Fruit fly (Drosophila melanogaster) whole organism, prepupa: Measurements from ENCODE around the gene Wdr24.
A peak's percentile ranks its signal among the peaks of the same experiment; 100 is the strongest.

Source experiments
- Blimp-1 ChIP-seq: fragments of 200-800 bp; sonication (Bioruptor generic); optimal IDR thresholded peaks from 3 replicates; lab custom pipeline; 2017; ENCODE audit warnings: missing biosample characterization, missing genetic modification characterization, mild to moderate bottlenecking, moderate library complexity, missing genetic modification reagents
- CG10631 ChIP-seq: fragments of 200-800 bp; sonication (Bioruptor generic); optimal IDR thresholded peaks from 2 replicates; lab custom pipeline; 2016; ENCODE audit warnings: missing biosample characterization, missing genetic modification characterization
- CG10669 ChIP-seq: fragments of 200-800 bp; sonication (Bioruptor generic); optimal IDR thresholded peaks from 3 replicates; lab custom pipeline; 2018; ENCODE audit warnings: missing biosample characterization, mild to moderate bottlenecking, missing genetic modification characterization, moderate library complexity
- CG11294 ChIP-seq: fragments of 200-800 bp; sonication (Bioruptor generic); IDR thresholded peaks from 2 replicates; pipeline ENCODE4 v1.3.6; 2022; ENCODE audit warnings: missing biosample characterization, missing genetic modification characterization
- CG11762 ChIP-seq: fragments of 200-800 bp; sonication (Bioruptor generic); optimal IDR thresholded peaks from 3 replicates; lab custom pipeline; 2016; ENCODE audit warnings: missing biosample characterization, missing genetic modification characterization; ENCODE audit not compliant: insufficient read depth
- CG15336 ChIP-seq: fragments of 200-800 bp; sonication (Bioruptor generic); IDR thresholded peaks from 2 replicates; pipeline ENCODE4 v1.3.6; 2022; ENCODE audit warnings: missing biosample characterization, missing genetic modification characterization
- CG16779 ChIP-seq: fragments of 200-800 bp; sonication (Bioruptor generic); optimal IDR thresholded peaks from 3 replicates; lab custom pipeline; 2017; ENCODE audit warnings: missing biosample characterization, mild to moderate bottlenecking, missing genetic modification characterization
- CG3032 ChIP-seq: fragments of 200-800 bp; optimal IDR thresholded peaks from 2 replicates; lab custom pipeline; 2019; ENCODE audit warnings: missing biosample characterization, mild to moderate bottlenecking, missing genetic modification characterization, moderate library complexity
- CG31627 ChIP-seq: fragments of 200-800 bp; sonication (Bioruptor generic); optimal IDR thresholded peaks from 3 replicates; lab custom pipeline; 2016; ENCODE audit warnings: missing biosample characterization, missing genetic modification characterization
- CG32006 ChIP-seq: fragments of 200-800 bp; sonication (Bioruptor generic); optimal IDR thresholded peaks from 3 replicates; lab custom pipeline; 2017; ENCODE audit warnings: missing biosample characterization, mild to moderate bottlenecking, missing genetic modification characterization
- CG34406 ChIP-seq: fragments of 200-800 bp; sonication (Bioruptor generic); optimal IDR thresholded peaks from 3 replicates; lab custom pipeline; 2016; ENCODE audit warnings: missing biosample characterization, missing genetic modification characterization
- CG3919 ChIP-seq: fragments of 200-800 bp; sonication (Bioruptor generic); optimal IDR thresholded peaks from 3 replicates; lab custom pipeline; 2016; ENCODE audit warnings: missing biosample characterization, missing genetic modification characterization
- CG4318 ChIP-seq: fragments of 200-800 bp; sonication (Bioruptor generic); optimal IDR thresholded peaks from 3 replicates; lab custom pipeline; 2017; ENCODE audit warnings: missing biosample characterization, mild to moderate bottlenecking, missing genetic modification characterization
- CG6163 ChIP-seq: fragments of 200-800 bp; sonication (Bioruptor generic); IDR thresholded peaks from 3 replicates; pipeline ENCODE4 v1.3.6; 2022; ENCODE audit warnings: missing biosample characterization, missing genetic modification characterization
- CG6276 ChIP-seq: fragments of 200-800 bp; sonication (Bioruptor generic); optimal IDR thresholded peaks from 2 replicates; lab custom pipeline; 2017; ENCODE audit warnings: missing biosample characterization, mild to moderate bottlenecking, missing genetic modification characterization
- CG6792 ChIP-seq: fragments of 200-800 bp; sonication (Bioruptor generic); optimal IDR thresholded peaks from 3 replicates; lab custom pipeline; 2016; ENCODE audit warnings: missing biosample characterization, missing genetic modification characterization
- CG6808 ChIP-seq: fragments of 200-800 bp; sonication (Bioruptor generic); optimal IDR thresholded peaks from 3 replicates; lab custom pipeline; 2017; ENCODE audit warnings: missing biosample characterization, missing genetic modification characterization, mild to moderate bottlenecking, moderate library complexity, missing genetic modification reagents
- CG6854 ChIP-seq: fragments of 200-800 bp; sonication (Bioruptor generic); optimal IDR thresholded peaks from 2 replicates; lab custom pipeline; 2017; ENCODE audit warnings: missing biosample characterization, mild to moderate bottlenecking, missing genetic modification characterization
- CG8119 ChIP-seq: fragments of 200-800 bp; sonication (Bioruptor generic); IDR thresholded peaks from 3 replicates; pipeline ENCODE4 v1.3.6; 2022; ENCODE audit warnings: missing biosample characterization, missing genetic modification characterization
- CG8319 ChIP-seq: fragments of 200-800 bp; sonication (Bioruptor generic); optimal IDR thresholded peaks from 3 replicates; lab custom pipeline; 2016; ENCODE audit warnings: missing biosample characterization, missing genetic modification characterization
- CG8632 ChIP-seq: fragments of 200-800 bp; sonication (Bioruptor generic); optimal IDR thresholded peaks from 3 replicates; lab custom pipeline; 2016; ENCODE audit warnings: missing biosample characterization, missing genetic modification characterization
- CG9139 ChIP-seq: fragments of 200-800 bp; sonication (Bioruptor generic); optimal IDR thresholded peaks from 3 replicates; lab custom pipeline; 2017; ENCODE audit warnings: missing biosample characterization, mild to moderate bottlenecking, missing genetic modification characterization
- Eip75B ChIP-seq: fragments of 200-800 bp; sonication (Bioruptor generic); optimal IDR thresholded peaks from 3 replicates; lab custom pipeline; 2016; ENCODE audit warnings: missing biosample characterization, missing genetic modification characterization
- Eip93F ChIP-seq: fragments of 200-800 bp; sonication (Bioruptor generic); optimal IDR thresholded peaks from 2 replicates; lab custom pipeline; 2016; ENCODE audit warnings: missing biosample characterization, mild to moderate bottlenecking, missing genetic modification characterization
- Ets21C ChIP-seq: fragments of 200-800 bp; sonication (Bioruptor generic); optimal IDR thresholded peaks from 3 replicates; lab custom pipeline; 2016; ENCODE audit warnings: missing biosample characterization, missing genetic modification characterization
- Ets96B ChIP-seq: fragments of 200-800 bp; optimal IDR thresholded peaks from 2 replicates; lab custom pipeline; 2019; ENCODE audit warnings: missing biosample characterization, mild to moderate bottlenecking, missing genetic modification characterization, moderate library complexity
- Gug ChIP-seq: fragments of 200-800 bp; sonication (Bioruptor generic); IDR thresholded peaks from 2 replicates; pipeline ENCODE4 v1.3.6; 2022; ENCODE audit warnings: missing biosample characterization, missing genetic modification characterization
- Hr38 ChIP-seq: sonication (Bioruptor generic); optimal IDR thresholded peaks from 2 replicates; lab custom pipeline; 2016; ENCODE audit warnings: missing biosample characterization, missing genetic modification characterization
- Hr39 ChIP-seq: fragments of 200-800 bp; sonication (Bioruptor generic); optimal IDR thresholded peaks from 2 replicates; lab custom pipeline; 2016; ENCODE audit warnings: missing biosample characterization, missing genetic modification characterization
- Hr4 ChIP-seq: fragments of 200-800 bp; sonication (Bioruptor generic); optimal IDR thresholded peaks from 3 replicates; lab custom pipeline; 2016; ENCODE audit warnings: missing biosample characterization, missing genetic modification characterization
- Met ChIP-seq: fragments of 200-800 bp; sonication (Bioruptor generic); optimal IDR thresholded peaks from 3 replicates; lab custom pipeline; 2016; ENCODE audit warnings: missing biosample characterization, missing genetic modification characterization
- Smox ChIP-seq: fragments of 200-800 bp; sonication (Bioruptor generic); optimal IDR thresholded peaks from 3 replicates; lab custom pipeline; 2016; ENCODE audit warnings: missing biosample characterization, missing genetic modification characterization
- Sox102F ChIP-seq: fragments of 200-800 bp; sonication (Bioruptor generic); optimal IDR thresholded peaks from 2 replicates; lab custom pipeline; 2016; ENCODE audit warnings: missing biosample characterization, mild to moderate bottlenecking, missing genetic modification characterization
- Sox14 ChIP-seq: fragments of 200-800 bp; sonication (Bioruptor generic); optimal IDR thresholded peaks from 3 replicates; lab custom pipeline; 2016; ENCODE audit warnings: missing biosample characterization, missing genetic modification characterization
- Sox15 ChIP-seq: fragments of 200-800 bp; sonication (Bioruptor generic); optimal IDR thresholded peaks from 3 replicates; lab custom pipeline; 2016; ENCODE audit warnings: missing biosample characterization, missing genetic modification characterization
- achi ChIP-seq: fragments of 200-800 bp; sonication (Bioruptor generic); optimal IDR thresholded peaks from 3 replicates; lab custom pipeline; 2016; ENCODE audit warnings: missing biosample characterization, missing genetic modification characterization
- acj6 ChIP-seq: fragments of 200-800 bp; sonication (Bioruptor generic); optimal IDR thresholded peaks from 3 replicates; lab custom pipeline; 2016; ENCODE audit warnings: missing biosample characterization, missing genetic modification characterization
- cyc ChIP-seq: fragments of 200-800 bp; sonication (Bioruptor generic); optimal IDR thresholded peaks from 3 replicates; lab custom pipeline; 2016; ENCODE audit warnings: missing biosample characterization, missing genetic modification characterization
- dac ChIP-seq: fragments of 200-800 bp; sonication (Bioruptor generic); optimal IDR thresholded peaks from 2 replicates; lab custom pipeline; 2017; ENCODE audit warnings: missing biosample characterization, mild to moderate bottlenecking, missing genetic modification characterization
- dsx ChIP-seq: fragments of 200-800 bp; optimal IDR thresholded peaks from 3 replicates; lab custom pipeline; 2019; ENCODE audit warnings: missing biosample characterization, mild to moderate bottlenecking, missing genetic modification characterization, moderate library complexity; ENCODE audit not compliant: poor library complexity, severe bottlenecking
- eg ChIP-seq: fragments of 200-800 bp; sonication (Bioruptor generic); IDR thresholded peaks from 3 replicates; pipeline ENCODE4 v1.3.6; 2022; ENCODE audit warnings: missing biosample characterization, missing genetic modification characterization
- esn ChIP-seq: fragments of 200-800 bp; sonication (Bioruptor generic); optimal IDR thresholded peaks from 2 replicates; lab custom pipeline; 2016; ENCODE audit warnings: missing biosample characterization, mild to moderate bottlenecking, missing genetic modification characterization, moderate library complexity
- fd59A ChIP-seq: fragments of 200-800 bp; sonication (Bioruptor generic); optimal IDR thresholded peaks from 2 replicates; lab custom pipeline; 2017; ENCODE audit warnings: missing biosample characterization, mild to moderate bottlenecking, missing genetic modification characterization, missing genetic modification reagents
- fd85E ChIP-seq: fragments of 200-800 bp; sonication (Bioruptor generic); optimal IDR thresholded peaks from 3 replicates; lab custom pipeline; 2016; ENCODE audit warnings: missing biosample characterization, missing genetic modification characterization
- fkh ChIP-seq: fragments of 200-800 bp; sonication (Bioruptor generic); optimal IDR thresholded peaks from 3 replicates; lab custom pipeline; 2017; ENCODE audit warnings: missing biosample characterization, mild to moderate bottlenecking, missing genetic modification characterization, moderate library complexity
- lz ChIP-seq: fragments of 200-800 bp; sonication (Bioruptor generic); optimal IDR thresholded peaks from 3 replicates; lab custom pipeline; 2016; ENCODE audit warnings: missing biosample characterization, missing genetic modification characterization
- net ChIP-seq: fragments of 200-800 bp; sonication (Bioruptor generic); optimal IDR thresholded peaks from 3 replicates; lab custom pipeline; 2016; ENCODE audit warnings: missing biosample characterization, missing genetic modification characterization
- pdm3 ChIP-seq: fragments of 200-800 bp; sonication (Bioruptor generic); optimal IDR thresholded peaks from 3 replicates; lab custom pipeline; 2016; ENCODE audit warnings: missing biosample characterization, missing genetic modification characterization
- salr ChIP-seq, 2 experiments: fragments of 200-800 bp; sonication (Bioruptor generic); optimal IDR thresholded peaks; 3 replicates each; lab custom pipeline; 2016 to 2018; ENCODE audit warnings: missing biosample characterization in 2 of 2, missing genetic modification characterization in 2 of 2, mild to moderate bottlenecking in 1 of 2
- spab ChIP-seq: fragments of 200-800 bp; sonication (Bioruptor generic); optimal IDR thresholded peaks from 2 replicates; lab custom pipeline; 2017; ENCODE audit warnings: missing biosample characterization, mild to moderate bottlenecking, missing genetic modification characterization, missing genetic modification reagents
- ss ChIP-seq, 2 experiments: fragments of 200-800 bp; sonication (Bioruptor generic); optimal IDR thresholded peaks; 2 replicates in 1 of 2; 3 replicates in 1 of 2; lab custom pipeline; 2017 to 2018; ENCODE audit warnings: mild to moderate bottlenecking in 2 of 2, missing biosample characterization in 2 of 2, missing genetic modification characterization in 2 of 2, moderate library complexity in 1 of 2
- svp ChIP-seq: fragments of 200-800 bp; sonication (Bioruptor generic); peaks from one replicate; lab custom pipeline; 2016; ENCODE audit warnings: missing biosample characterization, missing genetic modification characterization
- topi ChIP-seq: fragments of 200-800 bp; sonication (Bioruptor generic); optimal IDR thresholded peaks from 3 replicates; lab custom pipeline; 2016; ENCODE audit warnings: missing biosample characterization, missing genetic modification characterization

Wdr24 gene

DNA sequence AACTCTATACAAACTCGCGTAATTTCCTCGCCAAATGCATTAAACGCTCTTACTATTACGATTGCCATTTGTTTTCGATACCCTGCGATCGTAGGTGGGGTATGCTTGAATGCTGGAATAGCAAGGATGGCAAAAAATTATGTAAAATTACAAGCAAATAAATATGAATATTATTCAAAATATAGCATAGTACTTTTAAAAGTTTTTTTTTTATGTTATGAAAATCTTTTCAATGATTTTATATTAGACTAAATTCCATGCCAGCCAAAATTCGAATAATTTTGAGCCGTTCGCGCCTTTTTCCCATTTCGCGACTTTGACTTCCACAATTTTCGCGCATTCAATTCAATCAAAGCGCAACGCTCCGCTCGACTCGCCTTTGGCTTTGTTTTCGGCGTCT lies 11.3 kb upstream of the Wdr24 start:
- no peak for TF ChIP-seq CG10669 (GFP tag; lab: Kevin White, UChicago)
- TF ChIP-seq Eip93F: no peak
- TF ChIP-seq dsx: no peak
- TF ChIP-seq salr (GFP tag; optimal IDR thresholded peaks at IDR 0.05; lab: Kevin White, UChicago): no peak
- TF ChIP-seq fd85E (GFP tag; lab: Kevin White, UChicago): no peak
- TF ChIP-seq Sox102F: no peak
- no peak for TF ChIP-seq Met
- no peak for TF ChIP-seq CG8319 (GFP tag; lab: Kevin White, UChicago)
- no peak for TF ChIP-seq cyc (GFP tag; lab: Kevin White, UChicago)
- no peak for TF ChIP-seq ss (GFP tag; optimal IDR thresholded peaks at IDR 0.05; lab: Kevin White, UChicago)
- TF ChIP-seq fd59A (GFP tag; lab: Kevin White, UChicago): no peak
- no peak for TF ChIP-seq CG6792 (GFP tag; lab: Kevin White, UChicago)
- no peak for TF ChIP-seq CG34406 (GFP tag; lab: Kevin White, UChicago)
- no peak for TF ChIP-seq CG6163 (GFP tag; lab: Robert Waterston, UW)
- TF ChIP-seq achi (GFP tag; lab: Kevin White, UChicago): no peak
- no peak for TF ChIP-seq CG6276 (GFP tag; lab: Kevin White, UChicago)
- no peak for TF ChIP-seq CG3032 (tag; lab: Kevin White, UChicago)
- peak; percentile 12 for TF ChIP-seq Hr4 (GFP tag; lab: Kevin White, UChicago)
- no peak for TF ChIP-seq fkh
- TF ChIP-seq esn (GFP tag; lab: Kevin White, UChicago): no peak
- peak; percentile 4 for TF ChIP-seq pdm3 (GFP tag; lab: Kevin White, UChicago)
- TF ChIP-seq CG4318 (GFP tag; lab: Kevin White, UChicago): no peak
- TF ChIP-seq Ets96B: no peak
- TF ChIP-seq CG16779: no peak
- peak; percentile 58 for TF ChIP-seq CG8119 (GFP tag; lab: Robert Waterston, UW)
- no peak for TF ChIP-seq CG9139 (GFP tag; lab: Kevin White, UChicago)
- TF ChIP-seq Eip75B: no peak
- TF ChIP-seq CG10631 (GFP tag; lab: Kevin White, UChicago): no peak
- TF ChIP-seq svp (GFP tag; lab: Kevin White, UChicago): no peak
- no peak for TF ChIP-seq topi (GFP tag; lab: Kevin White, UChicago)
- no peak for TF ChIP-seq CG6854 (GFP tag; lab: Kevin White, UChicago)
- TF ChIP-seq CG11294 (GFP tag; lab: Robert Waterston, UW): no peak
- TF ChIP-seq Hr38 (GFP tag; lab: Kevin White, UChicago): no peak
- no peak for TF ChIP-seq acj6
- no peak for TF ChIP-seq Sox14
- TF ChIP-seq spab (GFP tag; lab: Kevin White, UChicago): no peak
- no peak for TF ChIP-seq CG31627 (GFP tag; lab: Kevin White, UChicago)
- peak; percentile 61 for TF ChIP-seq CG32006 (GFP tag; lab: Kevin White, UChicago)
- TF ChIP-seq Blimp-1: no peak
- TF ChIP-seq Hr39 (GFP tag; lab: Kevin White, UChicago): no peak
- TF ChIP-seq Sox15 (GFP tag; lab: Kevin White, UChicago): no peak
- no peak for TF ChIP-seq Gug
- peak; percentile 41; the same call in 1 of the 3 replicates for TF ChIP-seq eg
- TF ChIP-seq CG11762: no peak
- no peak for TF ChIP-seq CG3919
- TF ChIP-seq CG8632 (GFP tag; lab: Kevin White, UChicago): no peak
- no peak for TF ChIP-seq CG6808 (GFP tag; lab: Kevin White, UChicago)
- no peak for TF ChIP-seq lz
- TF ChIP-seq Smox: no peak
- TF ChIP-seq Ets21C: no peak
- TF ChIP-seq net (GFP tag; lab: Kevin White, UChicago): no peak
- no peak for TF ChIP-seq dac (GFP tag; lab: Kevin White, UChicago)
- no peak; the same call in 1 of the 2 replicates for TF ChIP-seq CG15336 (GFP tag; lab: Robert Waterston, UW)
